Fruit fly (Drosophila melanogaster): ENCODE results near the gene CG11122.

The CG11122 gene

dm6 chrX:11124126-11124748 lies at the start of gene CG11122:
Gene CG11122 (minus strand): TSS chrX:11124726.
- TF ChIP-seq Dll (optimal IDR thresholded peaks at IDR 0.05) (no peak), EcR (GFP tag; optimal IDR thresholded peaks at IDR 0.05) (no peak), CG8478 (optimal IDR thresholded peaks at IDR 0.05) (no peak), pan (optimal IDR thresholded peaks at IDR 0.05) (no peak), psq (optimal IDR thresholded peaks at IDR 0.05) (no peak), usp (GFP tag; optimal IDR thresholded peaks at IDR 0.05) (no peak)

- no peak for TF ChIP-seq psq (optimal IDR thresholded peaks at IDR 0.05)
- no peak for TF ChIP-seq Dll (optimal IDR thresholded peaks at IDR 0.05)
- TF ChIP-seq EcR (GFP tag; optimal IDR thresholded peaks at IDR 0.05) = no peak
- TF ChIP-seq CG8478 (optimal IDR thresholded peaks at IDR 0.05) = no peak
- no peak for TF ChIP-seq usp (GFP tag; optimal IDR thresholded peaks at IDR 0.05)
- no peak for TF ChIP-seq pan (optimal IDR thresholded peaks at IDR 0.05)
Observed at dm6 chrX:11170578-11170977, 46.1 kb upstream of the CG11122 start, which contains the start of gene CG1394. Gene CG1394 (minus strand): TSS chrX:11170678.

dm6 chrX:11168958-11169357 lies 44.4 kb upstream of the CG11122 start, which contains the start of gene Antdh:
Gene Antdh (minus strand): TSS chrX:11169058.
- TF ChIP-seq EcR (GFP tag; optimal IDR thresholded peaks at IDR 0.05) (no peak), pan (optimal IDR thresholded peaks at IDR 0.05) (no peak), usp (GFP tag; optimal IDR thresholded peaks at IDR 0.05) (no peak), psq (optimal IDR thresholded peaks at IDR 0.05) (no peak), Dll (optimal IDR thresholded peaks at IDR 0.05) (no peak), CG8478 (optimal IDR thresholded peaks at IDR 0.05) (no peak)

- no peak for TF ChIP-seq Dll (optimal IDR thresholded peaks at IDR 0.05)
- no peak for TF ChIP-seq psq (optimal IDR thresholded peaks at IDR 0.05)
- no peak for TF ChIP-seq usp (GFP tag; optimal IDR thresholded peaks at IDR 0.05)
- no peak for TF ChIP-seq EcR (GFP tag; optimal IDR thresholded peaks at IDR 0.05)
- TF ChIP-seq pan (optimal IDR thresholded peaks at IDR 0.05) = no peak
- TF ChIP-seq CG8478 (optimal IDR thresholded peaks at IDR 0.05) = no peak
Observed at dm6 chrX:11159710-11160446, 35.4 kb upstream of the CG11122 start, which contains the start of gene CG32668. Gene CG32668 (minus strand): TSS chrX:11159760.

dm6 chrX:11155808-11156589 lies 31.5 kb upstream of the CG11122 start:
- TF ChIP-seq pan (optimal IDR thresholded peaks at IDR 0.05) (no peak), CG8478 (optimal IDR thresholded peaks at IDR 0.05) (no peak), Dll (optimal IDR thresholded peaks at IDR 0.05) (no peak), usp (GFP tag; optimal IDR thresholded peaks at IDR 0.05) (no peak)

- TF ChIP-seq Dll (optimal IDR thresholded peaks at IDR 0.05) (peak; percentile 83), usp (GFP tag; optimal IDR thresholded peaks at IDR 0.05) (no peak), CG8478 (optimal IDR thresholded peaks at IDR 0.05) (peak; percentile 56)
Observed at dm6 chrX:11154511-11155197, 30.1 kb upstream of the CG11122 start.

dm6 chrX:11153826-11154510 lies 29.4 kb upstream of the CG11122 start, which contains the start of the genes rtv and Dlic:
Gene rtv (minus strand): TSS chrX:11153990.
Gene Dlic (plus strand): TSS chrX:11154421.
- no peak for TF ChIP-seq usp (GFP tag; optimal IDR thresholded peaks at IDR 0.05)
- TF ChIP-seq CG8478 (optimal IDR thresholded peaks at IDR 0.05) = no peak
- TF ChIP-seq Dll (optimal IDR thresholded peaks at IDR 0.05) = no peak
- TF ChIP-seq pan (optimal IDR thresholded peaks at IDR 0.05) = no peak
- no peak for TF ChIP-seq EcR (GFP tag; optimal IDR thresholded peaks at IDR 0.05)
- no peak for TF ChIP-seq psq (optimal IDR thresholded peaks at IDR 0.05)

- TF ChIP-seq CG8478 (optimal IDR thresholded peaks at IDR 0.05) (no peak), psq (optimal IDR thresholded peaks at IDR 0.05) (no peak), usp (GFP tag; optimal IDR thresholded peaks at IDR 0.05) (no peak), Dll (optimal IDR thresholded peaks at IDR 0.05) (no peak), EcR (GFP tag; optimal IDR thresholded peaks at IDR 0.05) (no peak), pan (optimal IDR thresholded peaks at IDR 0.05) (no peak)
Observed at dm6 chrX:11153413-11153812, 28.9 kb upstream of the CG11122 start.

- no peak for TF ChIP-seq EcR (GFP tag; optimal IDR thresholded peaks at IDR 0.05)
- TF ChIP-seq pan (optimal IDR thresholded peaks at IDR 0.05) = no peak
- TF ChIP-seq usp (GFP tag; optimal IDR thresholded peaks at IDR 0.05) = no peak
- no peak for TF ChIP-seq psq (optimal IDR thresholded peaks at IDR 0.05)
- no peak for TF ChIP-seq CG8478 (optimal IDR thresholded peaks at IDR 0.05)
- no peak for TF ChIP-seq Dll (optimal IDR thresholded peaks at IDR 0.05)
Observed at dm6 chrX:11149201-11149600, 24.7 kb upstream of the CG11122 start, which contains the start of gene Lint-1. Gene Lint-1 (plus strand): TSS chrX:11149323.

- TF ChIP-seq CG8478 (optimal IDR thresholded peaks at IDR 0.05) (no peak), psq (optimal IDR thresholded peaks at IDR 0.05) (no peak), usp (GFP tag; optimal IDR thresholded peaks at IDR 0.05) (no peak), pan (optimal IDR thresholded peaks at IDR 0.05) (no peak), Dll (optimal IDR thresholded peaks at IDR 0.05) (no peak), EcR (GFP tag; optimal IDR thresholded peaks at IDR 0.05) (no peak)
Observed at dm6 chrX:11148272-11148835, 23.8 kb upstream of the CG11122 start, which contains the start of gene Ran. Gene Ran (minus strand): TSS chrX:11148716.
